Fruit fly (Drosophila melanogaster) S2 (cell line): ENCODE results near the gene CG32669.

Source experiments
- CG8478 ChIP-seq: fragments of >200 bp; optimal IDR thresholded peaks from 2 replicates; lab custom pipeline; 2018
- CTCF ChIP-seq, 2 experiments: fragments of >200 bp; optimal IDR thresholded peaks; 2 replicates each; lab custom pipeline; 2018

DNA sequence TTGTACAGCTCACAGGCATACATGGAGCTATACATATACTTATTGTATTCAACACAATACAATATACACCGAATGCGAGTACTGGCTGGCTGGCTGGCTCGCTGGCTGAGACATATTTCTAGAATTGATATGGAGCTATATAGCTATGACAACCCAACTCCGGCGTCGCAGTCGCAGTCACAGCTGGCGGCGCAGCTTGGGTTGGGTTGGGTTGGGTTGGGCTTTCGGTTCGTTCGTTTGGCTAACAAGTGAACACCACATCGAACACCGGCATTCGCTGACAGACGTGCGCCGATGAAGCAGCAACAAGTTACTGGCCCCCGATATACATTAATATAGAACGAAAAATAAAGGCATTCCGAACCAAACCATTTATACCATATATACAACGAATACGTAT lies 5.9 kb downstream of the CG32669 start, which contains the start of gene CG15210:
- TF ChIP-seq CG8478 (lab: Kevin White, UChicago), result no peak
- no peak for TF ChIP-seq CTCF (optimal IDR thresholded peaks at IDR 0.05; lab: Kevin White, UChicago)
